Fruit fly (Drosophila melanogaster) whole organism, embryonic: Measurements from ENCODE around the gene CG5815.

Source experiments
- Asciz ChIP-seq: fragments of 200-800 bp; sonication (Bioruptor generic); optimal IDR thresholded peaks from 2 replicates; lab custom pipeline; 2017; ENCODE audit warnings: missing biosample characterization, mild to moderate bottlenecking, missing genetic modification characterization, missing genetic modification reagents
- CG10654 ChIP-seq: fragments of 200-800 bp; sonication (Bioruptor generic); optimal IDR thresholded peaks from 2 replicates; lab custom pipeline; 2016; ENCODE audit warnings: missing biosample characterization, missing genetic modification characterization
- CG12769 ChIP-seq: fragments of 200-800 bp; sonication (Bioruptor generic); optimal IDR thresholded peaks from 2 replicates; lab custom pipeline; 2019; ENCODE audit warnings: missing biosample characterization, mild to moderate bottlenecking, missing genetic modification characterization, moderate library complexity
- CG2678 ChIP-seq: fragments of 200-800 bp; sonication (Bioruptor generic); optimal IDR thresholded peaks from 3 replicates; lab custom pipeline; 2019; ENCODE audit warnings: missing biosample characterization, mild to moderate bottlenecking, missing genetic modification characterization, moderate library complexity
- CG31441 ChIP-seq: fragments of 200-800 bp; sonication (Bioruptor generic); IDR thresholded peaks from 2 replicates; pipeline ENCODE4 v1.3.6; 2022; ENCODE audit warnings: missing biosample characterization, missing genetic modification characterization
- CG34376 ChIP-seq: fragments of 200-800 bp; sonication (Bioruptor generic); optimal IDR thresholded peaks from 2 replicates; lab custom pipeline; 2018; ENCODE audit warnings: missing biosample characterization, mild to moderate bottlenecking, missing genetic modification characterization
- CG6654 ChIP-seq: fragments of 200-800 bp; sonication (Bioruptor generic); optimal IDR thresholded peaks from 2 replicates; lab custom pipeline; 2017; ENCODE audit warnings: missing biosample characterization, mild to moderate bottlenecking, missing genetic modification characterization
- CG6765 ChIP-seq: fragments of 200-800 bp; sonication (Bioruptor generic); optimal IDR thresholded peaks from 3 replicates; lab custom pipeline; 2017; ENCODE audit warnings: missing biosample characterization, mild to moderate bottlenecking, missing genetic modification characterization
- CG6854 ChIP-seq: fragments of 200-800 bp; sonication (Bioruptor generic); optimal IDR thresholded peaks from 3 replicates; lab custom pipeline; 2017; ENCODE audit warnings: missing biosample characterization, mild to moderate bottlenecking, missing genetic modification characterization
- CG7372 ChIP-seq: fragments of 200-800 bp; sonication (Bioruptor generic); IDR thresholded peaks from 2 replicates; pipeline ENCODE4 v1.3.6; 2022; ENCODE audit warnings: missing biosample characterization, missing genetic modification characterization
- D19B ChIP-seq: fragments of 200-800 bp; sonication (Bioruptor generic); optimal IDR thresholded peaks from 2 replicates; lab custom pipeline; 2017; ENCODE audit warnings: missing biosample characterization, mild to moderate bottlenecking, missing genetic modification characterization
- Deaf1 ChIP-seq: fragments of 200-800 bp; optimal IDR thresholded peaks from 3 replicates; lab custom pipeline; 2019; ENCODE audit warnings: missing biosample characterization, mild to moderate bottlenecking, missing genetic modification characterization, moderate library complexity
- HLH3B ChIP-seq: fragments of 200-800 bp; sonication (Bioruptor generic); IDR thresholded peaks from 2 replicates; pipeline ENCODE4 v1.3.6; 2022; ENCODE audit warnings: missing biosample characterization, missing genetic modification characterization
- Hr78 ChIP-seq, 2 experiments: fragments of 200-800 bp in 1 of 2; fragments of >200 bp in 1 of 2; sonication (Bioruptor generic) in 1 of 2; optimal IDR thresholded peaks; 2 replicates each; lab custom pipeline; 2017 to 2019; ENCODE audit warnings: missing biosample characterization in 2 of 2, missing genetic modification characterization in 2 of 2, mild to moderate bottlenecking in 1 of 2, moderate library complexity in 1 of 2
- Med ChIP-seq: fragments of 200-800 bp; sonication (Bioruptor generic); peaks from one replicate; lab custom pipeline; 2016; ENCODE audit warnings: missing biosample characterization, missing genetic modification characterization, mild to moderate bottlenecking, inconsistent platforms, moderate library complexity
- Pdp1 ChIP-seq, 2 experiments: fragments of 200-800 bp; sonication (Bioruptor generic); optimal IDR thresholded peaks; 3 replicates each; lab custom pipeline; 2016; ENCODE audit warnings: missing biosample characterization in 2 of 2, missing genetic modification characterization in 2 of 2, mild to moderate bottlenecking in 1 of 2, moderate library complexity in 1 of 2
- Rfx ChIP-seq: fragments of 200-800 bp; sonication (Bioruptor generic); IDR thresholded peaks from 2 replicates; pipeline ENCODE4 v1.3.6; 2022; ENCODE audit warnings: missing biosample characterization, missing genetic modification characterization
- Sry-δ ChIP-seq: fragments of 200-800 bp; sonication (Bioruptor generic); optimal IDR thresholded peaks from 2 replicates; lab custom pipeline; 2016; ENCODE audit warnings: missing biosample characterization, missing genetic modification characterization
- Trl ChIP-seq, 3 experiments: fragments of >200 bp in 2 of 3; fragments of 200-800 bp in 1 of 3; sonication (Bioruptor generic) in 1 of 3; optimal IDR thresholded peaks; 2 replicates in 1 of 3; 3 replicates in 2 of 3; lab custom pipeline; 2016 to 2017; ENCODE audit warnings: missing biosample characterization in 1 of 3, missing genetic modification characterization in 1 of 3
- ab ChIP-seq: fragments of 200-800 bp; sonication (Bioruptor generic); optimal IDR thresholded peaks from 2 replicates; lab custom pipeline; 2016; ENCODE audit warnings: missing biosample characterization, missing genetic modification characterization
- br ChIP-seq: fragments of >200 bp; optimal IDR thresholded peaks from 2 replicates; lab custom pipeline; 2017
- cad ChIP-seq: fragments of >200 bp; optimal IDR thresholded peaks from 2 replicates; lab custom pipeline; 2017; ENCODE audit warnings: missing biosample characterization, missing genetic modification characterization
- crc ChIP-seq: fragments of 200-800 bp; sonication (Bioruptor generic); optimal IDR thresholded peaks from 2 replicates; lab custom pipeline; 2016; ENCODE audit warnings: missing biosample characterization, missing genetic modification characterization
- en ChIP-seq: fragments of 200-800 bp; sonication (Bioruptor generic); optimal IDR thresholded peaks from 2 replicates; lab custom pipeline; 2016; ENCODE audit warnings: missing biosample characterization, missing genetic modification characterization
- exex ChIP-seq: fragments of 200-800 bp; sonication (Bioruptor generic); optimal IDR thresholded peaks from 4 replicates; lab custom pipeline; 2018; ENCODE audit warnings: missing biosample characterization, mild to moderate bottlenecking, missing genetic modification characterization, moderate library complexity
- grn ChIP-seq: fragments of 200-800 bp; sonication (Bioruptor generic); optimal IDR thresholded peaks from 3 replicates; lab custom pipeline; 2017; ENCODE audit warnings: missing biosample characterization, missing genetic modification characterization
- gro ChIP-seq: fragments of 200-800 bp; sonication (Bioruptor generic); optimal IDR thresholded peaks from 2 replicates; lab custom pipeline; 2016; ENCODE audit warnings: missing biosample characterization, missing genetic modification characterization
- hbn ChIP-seq: fragments of 200-800 bp; sonication (Bioruptor generic); IDR thresholded peaks from 2 replicates; pipeline ENCODE4 v1.3.6; 2022; ENCODE audit warnings: missing biosample characterization, missing genetic modification characterization; ENCODE audit not compliant: partially characterized antibody
- ken ChIP-seq: fragments of 200-800 bp; sonication (Bioruptor generic); IDR thresholded peaks from 3 replicates; pipeline ENCODE4 v1.3.6; 2022; ENCODE audit warnings: missing biosample characterization, missing genetic modification characterization
- pho ChIP-seq: fragments of 200-800 bp; sonication (Bioruptor generic); optimal IDR thresholded peaks from 2 replicates; lab custom pipeline; 2016; ENCODE audit warnings: missing biosample characterization, missing genetic modification characterization
- pita ChIP-seq: fragments of 200-800 bp; sonication (Bioruptor generic); optimal IDR thresholded peaks from 2 replicates; lab custom pipeline; 2017; ENCODE audit warnings: missing biosample characterization, mild to moderate bottlenecking, missing genetic modification characterization
- sd ChIP-seq: fragments of 200-800 bp; sonication (Bioruptor generic); optimal IDR thresholded peaks from 3 replicates; lab custom pipeline; 2018; ENCODE audit warnings: missing biosample characterization, mild to moderate bottlenecking, missing genetic modification characterization, moderate library complexity
- so ChIP-seq: fragments of 200-800 bp; sonication (Bioruptor generic); IDR thresholded peaks from 3 replicates; pipeline ENCODE4 v1.3.6; 2022; ENCODE audit warnings: missing biosample characterization, missing genetic modification characterization
- stc ChIP-seq: fragments of 200-800 bp; sonication (Bioruptor generic); IDR thresholded peaks from 2 replicates; pipeline ENCODE4 v1.3.6; 2022; ENCODE audit warnings: missing biosample characterization, missing genetic modification characterization
- tna ChIP-seq: fragments of 200-800 bp; sonication (Bioruptor generic); IDR thresholded peaks from 2 replicates; pipeline ENCODE4 v1.3.6; 2022; ENCODE audit warnings: missing biosample characterization, missing genetic modification characterization; ENCODE audit not compliant: partially characterized antibody
- unc-4 ChIP-seq: fragments of 200-800 bp; sonication (Bioruptor generic); IDR thresholded peaks from 2 replicates; pipeline ENCODE4 v1.3.6; 2022; ENCODE audit warnings: missing biosample characterization, missing genetic modification characterization; ENCODE audit not compliant: partially characterized antibody
- wor ChIP-seq: fragments of 200-800 bp; sonication (Bioruptor generic); IDR thresholded peaks from 2 replicates; pipeline ENCODE4 v1.3.6; 2022; ENCODE audit warnings: missing biosample characterization, missing genetic modification characterization
- zf30C ChIP-seq: fragments of 200-800 bp; sonication (Bioruptor generic); optimal IDR thresholded peaks from 3 replicates; lab custom pipeline; 2018; ENCODE audit warnings: missing biosample characterization, mild to moderate bottlenecking, missing genetic modification characterization

The CG5815 gene

dm6 chr3R:27157814-27158213, 45.4 kb downstream of the CG5815 start, which contains the start of gene grass (continued):
- TF ChIP-seq sd (peak; percentile 43), Deaf1 (tag; lab: Kevin White, UChicago) (peak; percentile 32), Med (GFP tag; lab: Kevin White, UChicago) (peak; percentile 64), CG7372 (GFP tag; lab: Robert Waterston, UW) (no peak), CG12769 (tag; lab: Kevin White, UChicago) (peak; percentile 67), Asciz (GFP tag; lab: Kevin White, UChicago) (no peak), unc-4 (GFP tag; lab: Robert Waterston, UW) (0 out of 2 replicates have a peak, but pooled peaks have one; percentile 25), stc (GFP tag; lab: Robert Waterston, UW) (no peak), grn (GFP tag; lab: Kevin White, UChicago) (peak; percentile 17), Trl (optimal IDR thresholded peaks at IDR 0.05; lab: Kevin White, UChicago) (peak in 1 of 2 experiments; percentile 36), Trl (GFP tag; optimal IDR thresholded peaks at IDR 0.05; lab: Kevin White, UChicago) (no peak)
- TF ChIP-seq, all 482 proteins: peak for 15

- no peak for TF ChIP-seq en (GFP tag; lab: Kevin White, UChicago)
- peak; percentile 64 for TF ChIP-seq D19B (GFP tag; lab: Kevin White, UChicago)
- peak; percentile 82 for TF ChIP-seq exex
- peak; percentile 1 for TF ChIP-seq CG34376 (GFP tag; lab: Kevin White, UChicago)
- TF ChIP-seq gro, result peak; percentile 5
- peak in 1 of 2 experiments; percentile 69 for TF ChIP-seq Pdp1 (GFP tag; optimal IDR thresholded peaks at IDR 0.05; lab: Kevin White, UChicago)
- TF ChIP-seq, all 482 proteins: peak for 5
These were observed 47.5 kb downstream of the CG5815 start for dm6 chr3R:27159870-27160269.

- TF ChIP-seq CG6765 (GFP tag; lab: Kevin White, UChicago) (no peak), HLH3B (GFP tag; lab: Robert Waterston, UW) (no peak), pita (no peak), ken (GFP tag; lab: Robert Waterston, UW) (no peak)
- TF ChIP-seq, all 482 proteins: peak for 0
These were observed 48.5 kb downstream of the CG5815 start, which contains the start of gene CG5909 for dm6 chr3R:27160858-27161257. TSS of gene CG5909 (plus strand) at chr3R:27161158.

dm6 chr3R:27162824-27163223, 50.5 kb downstream of the CG5815 start, which contains the start of gene ppk31:
TSS of gene ppk31 (plus strand) at chr3R:27163124.
- no peak for TF ChIP-seq CG6854 (GFP tag; lab: Kevin White, UChicago)
- TF ChIP-seq hbn (GFP tag; lab: Robert Waterston, UW), result no peak
- no peak for TF ChIP-seq Sry-δ (GFP tag; lab: Kevin White, UChicago)
- TF ChIP-seq cad (GFP tag; lab: Kevin White, UChicago), result no peak
- no peak for TF ChIP-seq CG31441
- no peak for TF ChIP-seq br (lab: Kevin White, UChicago)
- TF ChIP-seq Rfx (GFP tag; lab: Robert Waterston, UW), result no peak
- TF ChIP-seq CG10654 (GFP tag; lab: Kevin White, UChicago), result no peak
- no peak for TF ChIP-seq so (GFP tag; lab: Robert Waterston, UW)
- no peak for TF ChIP-seq Hr78 (GFP tag; optimal IDR thresholded peaks at IDR 0.05; lab: Kevin White, UChicago)
- TF ChIP-seq wor, result no peak
- TF ChIP-seq ab (GFP tag; lab: Kevin White, UChicago), result no peak
- TF ChIP-seq CG6654 (GFP tag; lab: Kevin White, UChicago), result no peak
- no peak for TF ChIP-seq zf30C (GFP tag; lab: Kevin White, UChicago)
- no peak for TF ChIP-seq crc (GFP tag; lab: Kevin White, UChicago)
- TF ChIP-seq pho (GFP tag; lab: Kevin White, UChicago), result no peak
- no peak for TF ChIP-seq tna (GFP tag; lab: Robert Waterston, UW)
- no peak for TF ChIP-seq exex
- TF ChIP-seq CG2678 (tag; lab: Kevin White, UChicago), result no peak
